Fruit fly (Drosophila melanogaster) whole organism, prepupa: ENCODE results near the gene Or9a.

Experiments used
- CG10631 ChIP-seq: fragments of 200-800 bp; sonication (Bioruptor generic); optimal IDR thresholded peaks from 2 replicates; lab custom pipeline; 2016; ENCODE audit warnings: missing biosample characterization, missing genetic modification characterization
- CG11762 ChIP-seq: fragments of 200-800 bp; sonication (Bioruptor generic); optimal IDR thresholded peaks from 3 replicates; lab custom pipeline; 2016; ENCODE audit warnings: missing biosample characterization, missing genetic modification characterization; ENCODE audit not compliant: insufficient read depth
- CG15336 ChIP-seq: fragments of 200-800 bp; sonication (Bioruptor generic); IDR thresholded peaks from 2 replicates; pipeline ENCODE4 v1.3.6; 2022; ENCODE audit warnings: missing biosample characterization, missing genetic modification characterization
- CG3919 ChIP-seq: fragments of 200-800 bp; sonication (Bioruptor generic); optimal IDR thresholded peaks from 3 replicates; lab custom pipeline; 2016; ENCODE audit warnings: missing biosample characterization, missing genetic modification characterization
- CG4318 ChIP-seq: fragments of 200-800 bp; sonication (Bioruptor generic); optimal IDR thresholded peaks from 3 replicates; lab custom pipeline; 2017; ENCODE audit warnings: missing biosample characterization, mild to moderate bottlenecking, missing genetic modification characterization
- CG6854 ChIP-seq: fragments of 200-800 bp; sonication (Bioruptor generic); optimal IDR thresholded peaks from 2 replicates; lab custom pipeline; 2017; ENCODE audit warnings: missing biosample characterization, mild to moderate bottlenecking, missing genetic modification characterization
- CG8319 ChIP-seq: fragments of 200-800 bp; sonication (Bioruptor generic); optimal IDR thresholded peaks from 3 replicates; lab custom pipeline; 2016; ENCODE audit warnings: missing biosample characterization, missing genetic modification characterization
- Eip93F ChIP-seq: fragments of 200-800 bp; sonication (Bioruptor generic); optimal IDR thresholded peaks from 2 replicates; lab custom pipeline; 2016; ENCODE audit warnings: missing biosample characterization, mild to moderate bottlenecking, missing genetic modification characterization
- Ets21C ChIP-seq: fragments of 200-800 bp; sonication (Bioruptor generic); optimal IDR thresholded peaks from 3 replicates; lab custom pipeline; 2016; ENCODE audit warnings: missing biosample characterization, missing genetic modification characterization
- Ets96B ChIP-seq: fragments of 200-800 bp; optimal IDR thresholded peaks from 2 replicates; lab custom pipeline; 2019; ENCODE audit warnings: missing biosample characterization, mild to moderate bottlenecking, missing genetic modification characterization, moderate library complexity
- Hr4 ChIP-seq: fragments of 200-800 bp; sonication (Bioruptor generic); optimal IDR thresholded peaks from 3 replicates; lab custom pipeline; 2016; ENCODE audit warnings: missing biosample characterization, missing genetic modification characterization
- Lpt ChIP-seq: fragments of 200-800 bp; sonication (Bioruptor generic); optimal IDR thresholded peaks from 3 replicates; lab custom pipeline; 2016; ENCODE audit warnings: missing biosample characterization, missing genetic modification characterization
- Smox ChIP-seq: fragments of 200-800 bp; sonication (Bioruptor generic); optimal IDR thresholded peaks from 3 replicates; lab custom pipeline; 2016; ENCODE audit warnings: missing biosample characterization, missing genetic modification characterization
- dac ChIP-seq: fragments of 200-800 bp; sonication (Bioruptor generic); optimal IDR thresholded peaks from 2 replicates; lab custom pipeline; 2017; ENCODE audit warnings: missing biosample characterization, mild to moderate bottlenecking, missing genetic modification characterization
- esn ChIP-seq: fragments of 200-800 bp; sonication (Bioruptor generic); optimal IDR thresholded peaks from 2 replicates; lab custom pipeline; 2016; ENCODE audit warnings: missing biosample characterization, mild to moderate bottlenecking, missing genetic modification characterization, moderate library complexity
- fd85E ChIP-seq: fragments of 200-800 bp; sonication (Bioruptor generic); optimal IDR thresholded peaks from 3 replicates; lab custom pipeline; 2016; ENCODE audit warnings: missing biosample characterization, missing genetic modification characterization
- fkh ChIP-seq: fragments of 200-800 bp; sonication (Bioruptor generic); optimal IDR thresholded peaks from 3 replicates; lab custom pipeline; 2017; ENCODE audit warnings: missing biosample characterization, mild to moderate bottlenecking, missing genetic modification characterization, moderate library complexity
- lz ChIP-seq: fragments of 200-800 bp; sonication (Bioruptor generic); optimal IDR thresholded peaks from 3 replicates; lab custom pipeline; 2016; ENCODE audit warnings: missing biosample characterization, missing genetic modification characterization
- spab ChIP-seq: fragments of 200-800 bp; sonication (Bioruptor generic); optimal IDR thresholded peaks from 2 replicates; lab custom pipeline; 2017; ENCODE audit warnings: missing biosample characterization, mild to moderate bottlenecking, missing genetic modification characterization, missing genetic modification reagents
- ss ChIP-seq, 2 experiments: fragments of 200-800 bp; sonication (Bioruptor generic); optimal IDR thresholded peaks; 2 replicates in 1 of 2; 3 replicates in 1 of 2; lab custom pipeline; 2017 to 2018; ENCODE audit warnings: mild to moderate bottlenecking in 2 of 2, missing biosample characterization in 2 of 2, missing genetic modification characterization in 2 of 2, moderate library complexity in 1 of 2
- topi ChIP-seq: fragments of 200-800 bp; sonication (Bioruptor generic); optimal IDR thresholded peaks from 3 replicates; lab custom pipeline; 2016; ENCODE audit warnings: missing biosample characterization, missing genetic modification characterization

Gene Or9a

dm6 chrX:10454795-10455194, 4.7 kb downstream of the Or9a start, which contains the start of gene CG32683:
Gene CG32683 (minus strand): TSS chrX:10454895.
- TF ChIP-seq spab (GFP tag; lab: Kevin White, UChicago) = no peak
- TF ChIP-seq CG8319 (GFP tag; lab: Kevin White, UChicago) = no peak

dm6 chrX:10432712-10433111, 26.8 kb downstream of the Or9a start, which contains the start of gene CG12640:
Gene CG12640 (minus strand): TSS chrX:10432812.
- TF ChIP-seq CG3919 (GFP tag; lab: Kevin White, UChicago) = no peak
- no peak for TF ChIP-seq CG15336 (GFP tag; lab: Robert Waterston, UW)
- no peak for TF ChIP-seq fkh (GFP tag; lab: Kevin White, UChicago)
- no peak for TF ChIP-seq Ets96B
- no peak for TF ChIP-seq CG4318 (GFP tag; lab: Kevin White, UChicago)
- TF ChIP-seq Lpt (GFP tag; lab: Kevin White, UChicago) = no peak
- no peak for TF ChIP-seq CG11762
- TF ChIP-seq esn (GFP tag; lab: Kevin White, UChicago) = no peak
- TF ChIP-seq spab (GFP tag; lab: Kevin White, UChicago) = no peak
- TF ChIP-seq topi = no peak
- no peak for TF ChIP-seq CG6854 (GFP tag; lab: Kevin White, UChicago)
- no peak for TF ChIP-seq lz
- no peak for TF ChIP-seq CG10631 (GFP tag; lab: Kevin White, UChicago)
- TF ChIP-seq fd85E (GFP tag; lab: Kevin White, UChicago) = no peak
- TF ChIP-seq Eip93F (GFP tag; lab: Kevin White, UChicago) = no peak
- TF ChIP-seq Ets21C = no peak

DNA sequence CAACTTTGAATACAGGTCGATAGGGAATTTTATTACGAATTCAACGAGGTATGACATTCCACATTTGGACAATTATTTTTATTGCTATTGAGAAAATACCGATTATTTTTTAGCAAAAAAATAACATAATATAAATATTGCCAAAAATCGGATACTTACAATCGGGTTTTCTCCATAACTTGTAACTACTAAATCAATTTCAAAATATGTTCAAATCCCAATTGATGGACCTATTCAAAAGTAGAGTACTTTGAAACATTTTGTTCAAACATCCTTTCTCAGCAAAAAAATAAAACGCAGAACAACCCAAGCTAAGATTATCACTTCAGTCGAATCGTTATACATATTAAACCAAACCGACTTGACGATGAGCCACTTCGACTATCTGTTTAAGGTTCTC, 42.3 kb downstream of the Or9a start, which contains the start of gene RabX2:
TSS of gene RabX2 (plus strand) at position 301 of the 400 bp plus-strand sequence.
- TF ChIP-seq fd85E (GFP tag; lab: Kevin White, UChicago) = no peak
- no peak for TF ChIP-seq ss (GFP tag; optimal IDR thresholded peaks at IDR 0.05; lab: Kevin White, UChicago)
- TF ChIP-seq Smox = no peak
- no peak for TF ChIP-seq Hr4 (GFP tag; lab: Kevin White, UChicago)
- no peak for TF ChIP-seq dac (GFP tag; lab: Kevin White, UChicago)
